Worm (Caenorhabditis elegans) whole organism, L3 larva: ENCODE data around the gene C30B5.17.

Experiments
- ceh-9 ChIP-seq: sonication (generic microtip); optimal IDR thresholded peaks from 2 replicates; lab custom pipeline; 2018; ENCODE audit warnings: missing biosample characterization, missing genetic modification characterization
- egl-27 ChIP-seq: sonication (generic microtip); optimal IDR thresholded peaks from 4 replicates; lab custom pipeline; 2017; ENCODE audit warnings: missing biosample characterization, missing genetic modification reagents, missing genetic modification characterization
- elt-3 ChIP-seq, 3 experiments: fragments of 150-350 bp in 1 of 3; sonication (generic microtip) in 2 of 3; optimal IDR thresholded peaks; 2 replicates in 2 of 3; 4 replicates in 1 of 3; lab custom pipeline; 2014 to 2017; ENCODE audit warnings: missing biosample characterization in 3 of 3, missing genetic modification characterization in 3 of 3
- hmg-11 ChIP-seq: sonication (generic microtip); optimal IDR thresholded peaks from 2 replicates; lab custom pipeline; 2016; ENCODE audit warnings: missing genetic modification characterization, missing compliant biosample characterization
- lin-15B ChIP-seq: fragments of 150-350 bp; optimal IDR thresholded peaks from 2 replicates; lab custom pipeline; 2014; ENCODE audit warnings: missing biosample characterization, missing genetic modification characterization
- nhr-237 ChIP-seq: fragments of 150-350 bp; optimal IDR thresholded peaks from 2 replicates; lab custom pipeline; 2014; ENCODE audit warnings: missing biosample characterization, missing genetic modification characterization
- nhr-76 ChIP-seq: fragments of 150-350 bp; sonication (generic microtip); optimal IDR thresholded peaks from 5 replicates; lab custom pipeline; 2014; ENCODE audit warnings: missing biosample characterization, missing genetic modification characterization
- pha-4 ChIP-seq: fragments of 150-350 bp; optimal IDR thresholded peaks from 2 replicates; lab custom pipeline; 2014; ENCODE audit warnings: missing biosample characterization, missing genetic modification reagents, missing genetic modification characterization
- snpc-4 ChIP-seq: fragments of 150-350 bp; optimal IDR thresholded peaks from 2 replicates; lab custom pipeline; 2014; ENCODE audit warnings: missing biosample characterization, missing genetic modification characterization
- unc-62 ChIP-seq: fragments of 150-350 bp; sonication (generic microtip); optimal IDR thresholded peaks from 4 replicates; lab custom pipeline; 2014; ENCODE audit warnings: missing biosample characterization, missing genetic modification reagents, missing genetic modification characterization

ce11 chrII:6171228-6171627 is 31.6 kb downstream of the C30B5.17 start, which contains the start of gene F40H3.3:
- TF ChIP-seq snpc-4 (tag; lab: Kevin White, UChicago) (no peak), nhr-76 (tag; lab: Kevin White, UChicago) (no peak), pha-4 (no peak), hmg-11 (tag; lab: Kevin White, UChicago) (no peak), elt-3 (tag; optimal IDR thresholded peaks at IDR 0.05; lab: Kevin White, UChicago) (no peak), egl-27 (tag; lab: Kevin White, UChicago) (no peak), unc-62 (GFP tag; lab: Kevin White, UChicago) (no peak), ceh-9 (tag; lab: Kevin White, UChicago) (no peak), nhr-237 (no peak), lin-15B (tag; lab: Kevin White, UChicago) (no peak)
